Worm (Caenorhabditis elegans): ENCODE data around the gene cfim-2.

The cfim-2 gene

ce11 chrIV:8893746-8894145 lies 32.4 kb upstream of the cfim-2 start, which contains the start of gene rad-54.L2 (continued):
- TF ChIP-seq cebp-2 (GFP tag; IDR thresholded peaks at IDR 0.05) (no peak), ztf-28 (GFP tag; IDR thresholded peaks at IDR 0.05) (no peak), attf-3 (GFP tag; conservative IDR thresholded peaks at IDR 0.05) (no peak), F23B12.7 (tag; optimal IDR thresholded peaks at IDR 0.05; ENCODE audit: insufficient read depth) (peak; percentile 50), sptf-2 (GFP tag; optimal IDR thresholded peaks at IDR 0.05) (no peak), C06A6.2 (GFP tag; conservative IDR thresholded peaks at IDR 0.05) (no peak), nfya-2 (GFP tag; IDR thresholded peaks at IDR 0.05) (no peak), ceh-27 (GFP tag; optimal IDR thresholded peaks at IDR 0.05) (no peak), K11D2.4 (GFP tag; IDR thresholded peaks at IDR 0.05) (no peak), F49E8.2 (tag; optimal IDR thresholded peaks at IDR 0.05; ENCODE audit: insufficient read depth) (peak; percentile 40), ama-1 (optimal IDR thresholded peaks at IDR 0.05) (no peak), ama-1 (GFP tag; optimal IDR thresholded peaks at IDR 0.05) (no peak), bed-1 (GFP tag; IDR thresholded peaks at IDR 0.05) (no peak), dpff-1 (tag; optimal IDR thresholded peaks at IDR 0.05) (no peak), F39B2.1 (GFP tag; IDR thresholded peaks at IDR 0.05) (0 out of 2 replicates have a peak, but pooled peaks have one; percentile 26), pha-4 (tag; optimal IDR thresholded peaks at IDR 0.05) (peak; percentile 91), Y95B8A.8 (GFP tag; IDR thresholded peaks at IDR 0.05) (no peak), ztf-18 (tag; optimal IDR thresholded peaks at IDR 0.05) (peak; percentile 65), mxl-1 (tag; optimal IDR thresholded peaks at IDR 0.05) (no peak), nhr-90 (tag; optimal IDR thresholded peaks at IDR 0.05) (no peak), F57C9.4 (tag; optimal IDR thresholded peaks at IDR 0.05) (no peak), pbrm-1 (GFP tag; IDR thresholded peaks at IDR 0.05) (peak; percentile 42; the same call in 1 of the 2 replicates), Y53F4B.3 (GFP tag; IDR thresholded peaks at IDR 0.05) (no peak), lsl-1 (GFP tag; optimal IDR thresholded peaks at IDR 0.05) (peak; percentile 33), hsf-1 (GFP tag; IDR thresholded peaks at IDR 0.05) (peak; percentile 84), ceh-40 (GFP tag; IDR thresholded peaks at IDR 0.05) (no peak), F57A8.1 (GFP tag; optimal IDR thresholded peaks at IDR 0.05) (no peak), lin-40 (tag; optimal IDR thresholded peaks at IDR 0.05) (peak; percentile 48)

ce11 chrIV:8901346-8901745 lies 24.8 kb upstream of the cfim-2 start, which contains the start of gene C27B7.5:
Gene C27B7.5, plus strand, starts transcription at chrIV:8901646.
- no peak for TF ChIP-seq F22D6.2 (tag; optimal IDR thresholded peaks at IDR 0.05)
- TF ChIP-seq him-1 (tag; optimal IDR thresholded peaks at IDR 0.05) = peak; percentile 22
- TF ChIP-seq ceh-58 (GFP tag; IDR thresholded peaks at IDR 0.05) = no peak
- no peak for TF ChIP-seq cebp-2 (GFP tag; IDR thresholded peaks at IDR 0.05)
- no peak for TF ChIP-seq T26A5.8 (tag; optimal IDR thresholded peaks at IDR 0.05)
- TF ChIP-seq ztf-3 (GFP tag; optimal IDR thresholded peaks at IDR 0.05) = no peak
- TF ChIP-seq C17E4.6 (GFP tag; IDR thresholded peaks at IDR 0.05) = no peak
- TF ChIP-seq gei-17 (GFP tag; optimal IDR thresholded peaks at IDR 0.05) = no peak
- no peak for TF ChIP-seq nhr-27 (tag; optimal IDR thresholded peaks at IDR 0.05)
- TF ChIP-seq mxl-1 (tag; optimal IDR thresholded peaks at IDR 0.05) = no peak
- no peak for TF ChIP-seq ceh-100 (GFP tag; IDR thresholded peaks at IDR 0.05)
- no peak for TF ChIP-seq fkh-3 (tag; optimal IDR thresholded peaks at IDR 0.05)
- no peak for TF ChIP-seq F37B4.10 (GFP tag; IDR thresholded peaks at IDR 0.05)
- TF ChIP-seq tbp1 (GFP tag; optimal IDR thresholded peaks at IDR 0.05) = no peak
- no peak for TF ChIP-seq snpc-4 (GFP tag; optimal IDR thresholded peaks at IDR 0.05)
- peak in 1 of 4 experiments; percentile 20 for TF ChIP-seq snpc-4 (tag; optimal IDR thresholded peaks at IDR 0.05)
- no peak for TF ChIP-seq aptf-2 (GFP tag; conservative IDR thresholded peaks at IDR 0.05)
- TF ChIP-seq lsl-1 (GFP tag; optimal IDR thresholded peaks at IDR 0.05) = peak; percentile 5
- TF ChIP-seq D2030.7 (GFP tag; IDR thresholded peaks at IDR 0.05) = 0 out of 2 replicates have a peak, but pooled peaks have one; percentile 17
- TF ChIP-seq F39B2.1 (GFP tag; IDR thresholded peaks at IDR 0.05) = no peak
- TF ChIP-seq ceh-27 (GFP tag; optimal IDR thresholded peaks at IDR 0.05) = no peak
- no peak for TF ChIP-seq F57C9.4 (tag; optimal IDR thresholded peaks at IDR 0.05)
- TF ChIP-seq lir-1 (GFP tag; conservative IDR thresholded peaks at IDR 0.05) = no peak
- no peak for TF ChIP-seq B0336.3 (GFP tag; IDR thresholded peaks at IDR 0.05)
- TF ChIP-seq attf-5 (GFP tag; optimal IDR thresholded peaks at IDR 0.05) = no peak
- TF ChIP-seq ccch-3 (GFP tag; optimal IDR thresholded peaks at IDR 0.05) = no peak
- no peak for TF ChIP-seq ekl-4 (GFP tag; IDR thresholded peaks at IDR 0.05)
